Fruit fly (Drosophila melanogaster) whole organism, pupa: ENCODE results near the gene mRpL38.

Experiments
- CG10348 ChIP-seq: fragments of 200-800 bp; sonication (Bioruptor generic); IDR thresholded peaks from 2 replicates; pipeline ENCODE4 v1.3.6; 2022; ENCODE audit warnings: missing biosample characterization, missing genetic modification characterization
- CG12605 ChIP-seq: fragments of 200-800 bp; sonication (Bioruptor generic); IDR thresholded peaks from 2 replicates; pipeline ENCODE4 v1.3.6; 2022; ENCODE audit warnings: missing biosample characterization, missing genetic modification characterization
- CG13204 ChIP-seq: fragments of 200-800 bp; sonication (Bioruptor generic); optimal IDR thresholded peaks from 2 replicates; lab custom pipeline; 2018; ENCODE audit warnings: missing biosample characterization, mild to moderate bottlenecking, missing genetic modification characterization, moderate library complexity
- CG14655 ChIP-seq: fragments of 200-800 bp; sonication (Bioruptor generic); optimal IDR thresholded peaks from 3 replicates; lab custom pipeline; 2017; ENCODE audit warnings: mild to moderate bottlenecking, missing biosample characterization, missing genetic modification reagents, missing genetic modification characterization
- CG15710 ChIP-seq: fragments of 200-800 bp; sonication (Bioruptor generic); optimal IDR thresholded peaks from 2 replicates; lab custom pipeline; 2018; ENCODE audit warnings: missing biosample characterization, mild to moderate bottlenecking, missing genetic modification characterization, moderate library complexity
- CG17806 ChIP-seq: fragments of 200-800 bp; sonication (Bioruptor generic); optimal IDR thresholded peaks from 2 replicates; lab custom pipeline; 2018; ENCODE audit warnings: missing biosample characterization, mild to moderate bottlenecking, missing genetic modification characterization, moderate library complexity
- CG32121 ChIP-seq: fragments of 200-800 bp; sonication (Bioruptor generic); IDR thresholded peaks from 2 replicates; pipeline ENCODE4 v1.3.6; 2022; ENCODE audit warnings: missing biosample characterization, missing genetic modification characterization
- CG34367 ChIP-seq: fragments of 200-800 bp; sonication (Bioruptor generic); optimal IDR thresholded peaks from 2 replicates; lab custom pipeline; 2018; ENCODE audit warnings: missing biosample characterization, mild to moderate bottlenecking, missing genetic modification characterization
- CG4496 ChIP-seq: fragments of 200-800 bp; sonication (Bioruptor generic); IDR thresholded peaks from 3 replicates; pipeline ENCODE4 v1.3.6; 2022; ENCODE audit warnings: missing biosample characterization, missing genetic modification characterization
- CG8159 ChIP-seq: fragments of 200-800 bp; sonication (Bioruptor generic); optimal IDR thresholded peaks from 3 replicates; lab custom pipeline; 2018; ENCODE audit warnings: missing biosample characterization, mild to moderate bottlenecking, missing genetic modification characterization, moderate library complexity
- CG8301 ChIP-seq: fragments of 200-800 bp; sonication (Bioruptor generic); optimal IDR thresholded peaks from 2 replicates; lab custom pipeline; 2018; ENCODE audit warnings: missing biosample characterization, mild to moderate bottlenecking, missing genetic modification characterization
- CG9948 ChIP-seq: fragments of 200-800 bp; sonication (Bioruptor generic); optimal IDR thresholded peaks from 2 replicates; lab custom pipeline; 2018; ENCODE audit warnings: missing biosample characterization, mild to moderate bottlenecking, missing genetic modification characterization, moderate library complexity
- D1 ChIP-seq: fragments of 200-800 bp; sonication (Bioruptor generic); optimal IDR thresholded peaks from 2 replicates; lab custom pipeline; 2018; ENCODE audit warnings: missing biosample characterization, mild to moderate bottlenecking, missing genetic modification characterization, moderate library complexity
- EcR ChIP-seq: fragments of 200-800 bp; sonication (Bioruptor generic); optimal IDR thresholded peaks from 3 replicates; lab custom pipeline; 2019; ENCODE audit warnings: missing biosample characterization, missing genetic modification characterization, mild to moderate bottlenecking, moderate library complexity, missing genetic modification reagents
- Ets98B ChIP-seq: fragments of 200-800 bp; sonication (Bioruptor generic); IDR thresholded peaks from 2 replicates; pipeline ENCODE4 v1.3.6; 2022; ENCODE audit warnings: missing biosample characterization, missing genetic modification characterization
- Pif1A ChIP-seq: fragments of 200-800 bp; sonication (Bioruptor generic); optimal IDR thresholded peaks from 3 replicates; lab custom pipeline; 2016; ENCODE audit warnings: missing biosample characterization, missing genetic modification characterization
- Pif1B ChIP-seq: fragments of 200-800 bp; sonication (Bioruptor generic); optimal IDR thresholded peaks from 3 replicates; lab custom pipeline; 2016; ENCODE audit warnings: missing biosample characterization, missing genetic modification characterization
- Snoo ChIP-seq: fragments of 200-800 bp; sonication (Bioruptor generic); optimal IDR thresholded peaks from 3 replicates; lab custom pipeline; 2017; ENCODE audit warnings: missing biosample characterization, mild to moderate bottlenecking, missing genetic modification characterization, inconsistent platforms
- fd96Ca ChIP-seq: fragments of 200-800 bp; sonication (Bioruptor generic); IDR thresholded peaks from 3 replicates; pipeline ENCODE4 v1.3.6; 2022; ENCODE audit warnings: missing biosample characterization, missing genetic modification characterization
- gl ChIP-seq: fragments of 200-800 bp; sonication (Bioruptor generic); optimal IDR thresholded peaks from 2 replicates; lab custom pipeline; 2018; ENCODE audit warnings: missing biosample characterization, mild to moderate bottlenecking, missing genetic modification characterization
- rn ChIP-seq: fragments of 200-800 bp; sonication (Bioruptor generic); IDR thresholded peaks from 2 replicates; pipeline ENCODE4 v1.3.6; 2022; ENCODE audit warnings: missing biosample characterization, missing genetic modification characterization

The mRpL38 gene

DNA sequence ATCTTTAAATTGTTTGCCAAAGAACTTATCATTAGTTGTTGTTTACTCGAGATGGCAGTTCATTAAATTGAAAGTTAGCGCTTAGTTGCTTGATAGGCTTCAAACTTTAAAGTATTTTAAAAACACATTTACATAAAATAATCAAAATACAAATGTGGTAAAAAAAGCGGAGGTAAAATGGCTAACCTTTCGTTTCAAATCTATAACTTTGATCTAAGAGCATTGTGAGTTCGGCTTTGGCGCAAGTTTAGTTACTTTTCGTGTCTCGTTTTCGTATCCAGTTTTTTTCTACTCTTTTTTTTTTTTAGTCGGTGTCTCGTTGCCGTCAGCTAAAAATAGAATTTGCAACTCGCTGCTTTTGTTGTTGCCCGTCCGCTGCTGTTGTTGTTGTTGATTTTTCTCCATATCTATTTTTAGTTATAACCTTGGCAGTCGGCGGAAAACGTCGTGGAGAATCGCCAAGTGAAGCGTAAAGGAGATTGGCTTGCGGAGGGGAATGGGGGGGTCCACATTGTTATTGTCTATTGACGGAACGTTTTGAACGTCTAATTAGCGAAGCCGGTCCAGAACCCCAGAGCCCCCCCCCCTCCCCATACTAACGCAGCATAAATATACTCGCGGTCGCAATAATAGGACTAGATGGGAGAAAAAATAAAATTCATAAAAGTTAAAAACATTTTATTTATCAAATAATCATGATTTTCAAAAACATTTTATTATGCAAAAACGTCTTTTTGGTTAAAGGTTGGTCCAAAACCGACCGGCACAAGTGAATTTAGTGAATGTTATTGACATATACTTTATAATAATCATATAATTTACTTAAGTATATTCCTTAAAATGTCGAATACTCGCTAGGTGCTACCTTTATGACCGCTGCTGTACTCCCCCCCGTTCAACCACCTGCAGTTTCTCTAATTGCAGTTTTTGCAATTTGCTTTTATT lies 11.3 kb upstream of the mRpL38 start:
- TF ChIP-seq Snoo (tag; lab: Kevin White, UChicago) (peak; percentile 22), CG32121 (GFP tag; lab: Robert Waterston, UW) (peak; percentile 83), D1 (tag; lab: Kevin White, UChicago) (no peak), CG8301 (tag; lab: Kevin White, UChicago) (peak; percentile 88), CG12605 (GFP tag; lab: Robert Waterston, UW) (peak; percentile 81), CG9948 (tag; lab: Kevin White, UChicago) (peak; percentile 86), CG15710 (tag; lab: Kevin White, UChicago) (peak; percentile 68), CG17806 (tag; lab: Kevin White, UChicago) (peak; percentile 76), Pif1A (GFP tag; lab: Kevin White, UChicago) (peak; percentile 48), Ets98B (GFP tag; lab: Robert Waterston, UW) (peak; percentile 74), CG34367 (tag; lab: Kevin White, UChicago) (peak; percentile 64), CG10348 (GFP tag; lab: Robert Waterston, UW) (peak; percentile 41; the same call in 1 of the 2 replicates), EcR (GFP tag; lab: Kevin White, UChicago) (peak; percentile 6), CG8159 (peak; percentile 79), rn (GFP tag; lab: Robert Waterston, UW) (peak; percentile 43; the same call in 1 of the 2 replicates), fd96Ca (peak; percentile 57), CG14655 (GFP tag; lab: Kevin White, UChicago) (peak; percentile 93), CG13204 (GFP tag; lab: Kevin White, UChicago) (peak; percentile 24), Pif1B (GFP tag; lab: Kevin White, UChicago) (peak; percentile 46), gl (tag; lab: Kevin White, UChicago) (peak; percentile 13), CG4496 (GFP tag; lab: Robert Waterston, UW) (peak; percentile 90)

DNA sequence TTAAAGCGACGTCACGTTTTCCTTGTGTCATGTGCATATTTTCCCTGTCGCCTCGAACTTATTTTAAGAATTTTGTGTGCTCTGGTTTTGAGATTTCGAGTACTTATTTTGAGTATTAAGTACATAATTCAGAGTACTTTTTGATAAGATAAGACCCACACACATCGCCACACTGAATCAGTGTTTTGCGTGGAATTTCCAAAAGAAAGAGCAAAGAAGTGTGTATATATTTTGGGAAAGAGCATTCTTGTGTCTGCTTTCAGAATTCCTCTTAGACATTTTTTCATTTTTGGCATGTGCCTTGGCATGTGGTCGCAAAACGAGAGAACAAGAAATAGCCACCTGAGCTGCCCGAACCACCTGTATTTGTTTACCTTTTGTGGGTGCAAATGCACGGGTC lies 10.3 kb upstream of the mRpL38 start:
- peak; percentile 6 for TF ChIP-seq CG15710 (tag; lab: Kevin White, UChicago)
- TF ChIP-seq CG32121 (GFP tag; lab: Robert Waterston, UW) = peak; percentile 51
- no peak for TF ChIP-seq D1 (tag; lab: Kevin White, UChicago)
- no peak for TF ChIP-seq CG8159
- TF ChIP-seq CG8301 (tag; lab: Kevin White, UChicago) = peak; percentile 31
- TF ChIP-seq Snoo (tag; lab: Kevin White, UChicago) = no peak
- peak; percentile 31; the same call in 1 of the 2 replicates for TF ChIP-seq Ets98B (GFP tag; lab: Robert Waterston, UW)
- TF ChIP-seq rn (GFP tag; lab: Robert Waterston, UW) = no peak
- no peak for TF ChIP-seq Pif1B (GFP tag; lab: Kevin White, UChicago)
- no peak for TF ChIP-seq Pif1A (GFP tag; lab: Kevin White, UChicago)
- no peak; the same call in 2 of the 3 replicates for TF ChIP-seq fd96Ca
- TF ChIP-seq CG12605 (GFP tag; lab: Robert Waterston, UW) = peak; percentile 27; the same call in 1 of the 2 replicates
- 0 out of 3 replicates have a peak, but pooled peaks have one; percentile 21 for TF ChIP-seq CG4496 (GFP tag; lab: Robert Waterston, UW)
- TF ChIP-seq CG13204 (GFP tag; lab: Kevin White, UChicago) = no peak
- no peak for TF ChIP-seq gl (tag; lab: Kevin White, UChicago)
- no peak for TF ChIP-seq CG9948 (tag; lab: Kevin White, UChicago)
- no peak for TF ChIP-seq CG34367 (tag; lab: Kevin White, UChicago)
- TF ChIP-seq CG17806 (tag; lab: Kevin White, UChicago) = no peak
- TF ChIP-seq CG14655 (GFP tag; lab: Kevin White, UChicago) = peak; percentile 43
- no peak for TF ChIP-seq CG10348 (GFP tag; lab: Robert Waterston, UW)
- TF ChIP-seq, all 21 proteins: peak for 7

DNA sequence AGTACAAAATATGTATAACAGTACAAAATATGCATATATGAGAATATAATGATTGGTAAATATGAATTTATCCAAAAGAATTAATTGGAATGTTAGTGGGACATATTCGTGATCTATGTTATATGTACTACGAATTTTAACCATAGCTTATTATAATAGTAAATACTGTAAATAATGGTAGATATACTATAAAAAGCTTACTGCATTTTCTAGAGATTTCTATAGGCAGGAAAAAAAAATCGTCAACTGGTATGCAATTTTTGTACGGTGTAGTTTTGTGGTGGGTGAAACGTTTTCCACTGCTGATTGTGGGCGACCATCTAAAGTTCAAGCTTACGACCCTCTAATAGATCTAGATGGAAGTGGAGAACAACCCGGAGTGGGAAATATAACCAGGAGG lies 9.2 kb upstream of the mRpL38 start:
- TF ChIP-seq CG4496 (GFP tag; lab: Robert Waterston, UW) = 0 out of 3 replicates have a peak, but pooled peaks have one; percentile 7
- TF ChIP-seq CG8301 (tag; lab: Kevin White, UChicago) = peak; percentile 16
- no peak for TF ChIP-seq CG15710 (tag; lab: Kevin White, UChicago)
- TF ChIP-seq CG32121 (GFP tag; lab: Robert Waterston, UW) = no peak
- no peak for TF ChIP-seq EcR (GFP tag; lab: Kevin White, UChicago)
- no peak for TF ChIP-seq CG10348 (GFP tag; lab: Robert Waterston, UW)
- no peak for TF ChIP-seq D1 (tag; lab: Kevin White, UChicago)
- TF ChIP-seq Snoo (tag; lab: Kevin White, UChicago) = no peak
- TF ChIP-seq fd96Ca = no peak

DNA sequence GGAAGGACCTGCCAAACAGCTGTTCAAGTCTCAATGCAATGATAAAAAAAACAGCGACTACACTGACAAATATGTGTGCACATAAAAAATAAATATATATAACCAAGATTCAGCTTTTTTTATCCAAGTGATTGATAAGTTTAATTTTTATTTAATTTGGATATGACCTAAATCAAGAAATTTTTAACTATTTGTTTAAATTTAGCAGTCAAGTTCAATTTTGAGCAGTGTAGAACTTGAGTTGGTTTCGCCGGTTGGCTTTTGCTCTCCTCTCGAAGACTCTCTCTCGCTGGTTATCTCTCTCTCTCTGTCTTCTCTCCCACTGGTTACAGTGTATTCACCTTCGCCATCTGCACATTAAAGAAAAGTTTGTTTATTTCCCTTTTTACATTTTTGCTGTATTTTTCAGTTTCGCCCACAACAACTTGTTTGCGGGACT lies 8.0 kb upstream of the mRpL38 start:
- TF ChIP-seq CG13204 (GFP tag; lab: Kevin White, UChicago) = peak; percentile 93
- TF ChIP-seq D1 (tag; lab: Kevin White, UChicago) = peak; percentile 95
- peak; percentile 94 for TF ChIP-seq Pif1A (GFP tag; lab: Kevin White, UChicago)
- peak; percentile 97 for TF ChIP-seq CG34367 (tag; lab: Kevin White, UChicago)
- TF ChIP-seq fd96Ca = peak; percentile 86
- TF ChIP-seq CG4496 (GFP tag; lab: Robert Waterston, UW) = peak; percentile 97
- peak; percentile 91 for TF ChIP-seq Pif1B (GFP tag; lab: Kevin White, UChicago)
- TF ChIP-seq CG14655 (GFP tag; lab: Kevin White, UChicago) = peak; percentile 95
- TF ChIP-seq CG8301 (tag; lab: Kevin White, UChicago) = peak; percentile 93
- peak; percentile 98 for TF ChIP-seq CG8159
- peak; percentile 94 for TF ChIP-seq Ets98B (GFP tag; lab: Robert Waterston, UW)
- TF ChIP-seq CG10348 (GFP tag; lab: Robert Waterston, UW) = peak; percentile 59; the same call in 1 of the 2 replicates
- TF ChIP-seq gl (tag; lab: Kevin White, UChicago) = peak; percentile 92
- TF ChIP-seq CG17806 (tag; lab: Kevin White, UChicago) = peak; percentile 98
- TF ChIP-seq CG12605 (GFP tag; lab: Robert Waterston, UW) = peak; percentile 96
- TF ChIP-seq CG32121 (GFP tag; lab: Robert Waterston, UW) = peak; percentile 95
- TF ChIP-seq Snoo (tag; lab: Kevin White, UChicago) = peak; percentile 97
- TF ChIP-seq rn (GFP tag; lab: Robert Waterston, UW) = peak; percentile 92
- peak; percentile 97 for TF ChIP-seq CG9948 (tag; lab: Kevin White, UChicago)
- peak; percentile 98 for TF ChIP-seq CG15710 (tag; lab: Kevin White, UChicago)
- peak; percentile 93 for TF ChIP-seq EcR (GFP tag; lab: Kevin White, UChicago)
